Worm (Caenorhabditis elegans): ENCODE data around the gene fbxa-194.

Gene fbxa-194

DNA sequence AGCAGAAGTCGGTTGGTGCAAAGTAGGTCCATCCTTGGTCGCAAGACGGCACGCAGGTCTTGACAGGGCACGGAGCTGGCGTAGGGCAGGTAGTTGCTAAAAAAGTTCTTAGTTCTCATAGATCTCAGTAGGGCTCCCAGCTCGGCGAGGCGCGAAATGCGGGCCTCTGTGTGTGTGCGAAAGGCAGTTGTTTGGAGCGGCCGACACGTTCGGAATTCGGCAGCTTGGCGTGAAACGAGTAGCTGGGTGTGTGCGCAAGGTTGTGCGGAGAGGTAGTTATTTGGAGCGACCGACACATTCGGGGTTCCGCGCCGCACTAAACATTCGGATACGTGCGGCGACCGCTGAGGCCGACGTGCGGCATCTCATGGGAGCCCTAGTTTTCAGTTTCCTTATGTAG, 25.6 kb downstream of the fbxa-194 start:
- TF ChIP-seq mdl-1 (tag; optimal IDR thresholded peaks at IDR 0.05) (no peak), alr-1 (tag; optimal IDR thresholded peaks at IDR 0.05) (no peak), nhr-77 (tag; optimal IDR thresholded peaks at IDR 0.05) (no peak), nhr-129 (tag; optimal IDR thresholded peaks at IDR 0.05) (no peak), sma-9 (GFP tag; optimal IDR thresholded peaks at IDR 0.05) (no peak), sma-9 (tag; optimal IDR thresholded peaks at IDR 0.05) (no peak), fos-1 (tag; optimal IDR thresholded peaks at IDR 0.05) (no peak), sem-4 (tag; optimal IDR thresholded peaks at IDR 0.05) (no peak), aly-2 (tag; optimal IDR thresholded peaks at IDR 0.05) (no peak), R02D3.7 (tag; optimal IDR thresholded peaks at IDR 0.05) (no peak), gmeb-1 (tag; optimal IDR thresholded peaks at IDR 0.05) (no peak), ztf-11 (tag; optimal IDR thresholded peaks at IDR 0.05) (no peak), mbf-1 (tag; optimal IDR thresholded peaks at IDR 0.05) (no peak)

DNA sequence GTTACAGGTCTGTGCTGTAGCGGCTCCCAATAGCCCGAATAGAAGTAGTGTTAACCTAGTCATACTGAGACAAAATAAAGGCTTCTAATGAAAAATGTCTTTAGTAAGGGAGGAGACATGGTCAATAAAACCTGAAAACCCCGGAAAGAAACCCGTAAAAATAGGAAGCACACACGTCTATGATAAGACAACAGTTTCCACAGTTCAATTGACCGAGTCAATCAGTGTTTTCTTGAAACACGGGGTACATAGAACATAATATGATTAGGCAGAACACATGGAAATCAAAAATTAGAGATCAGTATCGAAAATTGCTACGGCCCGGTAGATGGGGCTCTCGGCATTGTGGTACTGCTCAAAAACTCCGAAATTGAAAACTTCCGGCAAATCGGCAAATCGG, 27.4 kb downstream of the fbxa-194 start, which contains the start of gene clec-49:
TSS of gene clec-49 (minus strand) at position 103 of the 400 bp plus-strand sequence.
- no peak for TF ChIP-seq nhr-129 (tag; optimal IDR thresholded peaks at IDR 0.05)
- no peak for TF ChIP-seq lsy-2 (tag; optimal IDR thresholded peaks at IDR 0.05)
- TF ChIP-seq sma-9 (GFP tag; optimal IDR thresholded peaks at IDR 0.05): peak; percentile 15
- TF ChIP-seq sma-9 (tag; optimal IDR thresholded peaks at IDR 0.05): no peak
- no peak for TF ChIP-seq nhr-21 (tag; optimal IDR thresholded peaks at IDR 0.05)
- TF ChIP-seq alr-1 (tag; optimal IDR thresholded peaks at IDR 0.05): no peak

DNA sequence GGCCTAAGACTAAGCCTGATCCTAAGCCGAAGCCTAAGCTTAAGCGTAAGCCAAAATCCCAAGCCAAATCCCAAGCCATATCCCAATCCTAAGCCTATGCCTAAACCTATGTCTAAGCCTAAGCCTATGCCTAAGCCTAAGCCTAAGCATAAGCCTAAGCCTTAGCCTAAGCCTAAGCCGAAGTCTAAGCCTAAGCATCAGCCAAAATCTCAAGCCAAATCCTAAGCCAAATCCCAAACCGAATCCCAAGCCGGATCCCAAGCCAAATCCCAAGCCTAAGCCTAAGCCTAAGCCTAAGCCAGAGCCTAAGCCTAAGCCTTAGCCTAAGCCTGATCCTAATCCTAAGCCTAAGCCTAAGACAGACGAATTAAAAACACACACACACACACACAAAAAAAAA, 31.4 kb downstream of the fbxa-194 start:
- no peak for TF ChIP-seq unc-39 (tag; optimal IDR thresholded peaks at IDR 0.05)

DNA sequence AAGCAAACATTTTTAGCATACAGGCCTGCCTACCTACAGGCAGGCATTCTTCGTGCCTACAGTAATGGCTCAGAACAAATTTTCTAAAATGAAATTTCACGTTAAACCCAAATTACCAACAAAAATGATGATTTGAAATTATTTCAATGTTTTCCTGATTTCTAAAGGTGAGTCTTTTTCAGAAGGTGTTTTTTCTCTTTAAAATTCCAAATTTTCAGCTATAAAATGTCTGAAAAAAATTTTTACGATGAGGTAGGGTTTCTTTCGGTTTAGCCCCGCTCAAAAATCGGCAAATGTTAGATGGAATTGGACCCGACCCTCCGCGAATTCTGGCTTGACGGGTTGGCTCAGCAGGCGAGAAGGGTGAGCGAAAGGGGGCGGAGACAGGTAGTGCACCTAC, 32.7 kb downstream of the fbxa-194 start, which contains the start of gene W04E12.5:
TSS of gene W04E12.5 (plus strand) at position 301 of the 400 bp plus-strand sequence.
- TF ChIP-seq nhr-21 (tag; optimal IDR thresholded peaks at IDR 0.05) (no peak), elt-3 (tag; optimal IDR thresholded peaks at IDR 0.05) (no peak), aly-2 (tag; optimal IDR thresholded peaks at IDR 0.05) (no peak), ceh-16 (tag; optimal IDR thresholded peaks at IDR 0.05) (no peak), elt-1 (tag; optimal IDR thresholded peaks at IDR 0.05) (no peak), unc-62 (GFP tag; optimal IDR thresholded peaks at IDR 0.05) (no peak)

DNA sequence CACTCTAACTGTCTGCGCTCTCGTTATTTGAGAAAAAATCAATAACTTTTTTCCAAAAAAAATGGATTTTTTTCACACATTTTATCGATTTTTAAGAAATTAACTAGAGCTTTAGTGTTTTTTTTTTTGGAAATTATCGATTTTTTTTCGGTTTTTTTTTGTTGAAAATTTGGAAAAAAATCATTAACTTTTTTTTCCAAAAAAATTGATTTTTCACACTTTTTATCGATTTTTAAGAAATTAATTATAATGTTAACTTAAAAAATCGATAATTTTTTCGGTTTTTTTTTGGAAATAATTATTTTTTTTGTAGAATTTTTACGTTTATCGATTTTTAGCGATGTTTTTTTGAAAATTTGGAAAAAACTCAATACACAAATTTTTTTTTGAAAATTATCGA, 34.3 kb downstream of the fbxa-194 start:
- TF ChIP-seq crh-2 (tag; optimal IDR thresholded peaks at IDR 0.05): no peak
- no peak for TF ChIP-seq nhr-21 (tag; optimal IDR thresholded peaks at IDR 0.05)
- no peak for TF ChIP-seq egl-27 (tag; optimal IDR thresholded peaks at IDR 0.05)
- TF ChIP-seq ztf-1 (GFP tag; conservative IDR thresholded peaks at IDR 0.05): no peak
- no peak for TF ChIP-seq nhr-11 (tag; optimal IDR thresholded peaks at IDR 0.05)
- TF ChIP-seq mbf-1 (tag; optimal IDR thresholded peaks at IDR 0.05): no peak
- no peak for TF ChIP-seq unc-39 (tag; optimal IDR thresholded peaks at IDR 0.05)
- TF ChIP-seq nhr-77 (tag; optimal IDR thresholded peaks at IDR 0.05): no peak
- TF ChIP-seq ztf-4 (tag; optimal IDR thresholded peaks at IDR 0.05): no peak
- TF ChIP-seq mdl-1 (tag; optimal IDR thresholded peaks at IDR 0.05): no peak
- TF ChIP-seq nhr-25 (tag; optimal IDR thresholded peaks at IDR 0.05): no peak
- no peak for TF ChIP-seq Y55F3AM.14 (GFP tag; optimal IDR thresholded peaks at IDR 0.05)
- no peak for TF ChIP-seq ama-1 (optimal IDR thresholded peaks at IDR 0.05)
- no peak for TF ChIP-seq aly-2 (tag; optimal IDR thresholded peaks at IDR 0.05)
- TF ChIP-seq blmp-1 (tag; optimal IDR thresholded peaks at IDR 0.05; ENCODE audit: insufficient read depth): no peak
- no peak for TF ChIP-seq nhr-6 (tag; optimal IDR thresholded peaks at IDR 0.05)
- TF ChIP-seq fos-1 (tag; optimal IDR thresholded peaks at IDR 0.05): no peak
- TF ChIP-seq lin-13 (GFP tag; optimal IDR thresholded peaks at IDR 0.05): no peak
- no peak for TF ChIP-seq nhr-23 (tag; optimal IDR thresholded peaks at IDR 0.05)
- TF ChIP-seq elt-1 (tag; optimal IDR thresholded peaks at IDR 0.05): no peak

DNA sequence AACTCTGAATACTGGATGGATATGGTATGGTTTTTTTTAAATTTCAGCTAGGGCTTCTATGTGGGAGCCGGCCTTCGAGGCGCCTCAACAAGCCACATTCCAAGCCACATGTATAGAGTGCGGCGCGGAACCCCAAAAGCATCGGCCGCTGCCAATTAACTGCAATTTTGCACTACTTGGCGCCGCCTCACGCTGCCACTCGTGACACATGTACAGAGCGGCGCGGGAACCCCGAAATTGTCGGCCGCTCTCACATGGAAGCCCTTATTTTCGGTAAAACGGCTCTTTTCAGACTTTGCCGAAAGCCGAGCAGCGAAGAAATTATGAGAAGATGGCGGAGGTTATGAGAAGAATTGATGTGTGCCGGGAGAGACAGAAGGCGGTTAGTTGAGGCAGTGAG, 34.7 kb downstream of the fbxa-194 start:
- TF ChIP-seq mdl-1 (tag; optimal IDR thresholded peaks at IDR 0.05) (no peak), nhr-23 (tag; optimal IDR thresholded peaks at IDR 0.05) (no peak), ceh-16 (tag; optimal IDR thresholded peaks at IDR 0.05) (no peak), ZK546.5 (tag; optimal IDR thresholded peaks at IDR 0.05) (no peak), C34F6.9 (tag; optimal IDR thresholded peaks at IDR 0.05) (no peak), lin-39 (tag; optimal IDR thresholded peaks at IDR 0.05) (no peak), zag-1 (tag; optimal IDR thresholded peaks at IDR 0.05) (no peak), sem-4 (tag; optimal IDR thresholded peaks at IDR 0.05) (no peak), dmd-4 (tag; optimal IDR thresholded peaks at IDR 0.05) (no peak), ztf-1 (GFP tag; conservative IDR thresholded peaks at IDR 0.05) (no peak), peb-1 (tag; optimal IDR thresholded peaks at IDR 0.05) (no peak), ceh-82 (tag; optimal IDR thresholded peaks at IDR 0.05) (no peak), sma-3 (GFP tag; optimal IDR thresholded peaks at IDR 0.05) (no peak), snpc-4 (tag; optimal IDR thresholded peaks at IDR 0.05) (no peak), alr-1 (tag; optimal IDR thresholded peaks at IDR 0.05) (no peak), crh-2 (tag; optimal IDR thresholded peaks at IDR 0.05) (no peak)

Data from whole organism, L2 larva.